Worm (Caenorhabditis elegans) whole organism, young adult: ENCODE results near the gene ntl-9.

Source experiments
- ccch-3 ChIP-seq: fragments of 200-800 bp; sonication (Bioruptor generic); optimal IDR thresholded peaks from 2 replicates; lab custom pipeline; 2018; ENCODE audit warnings: mild to moderate bottlenecking, missing genetic modification characterization, missing compliant biosample characterization
- ceh-100 ChIP-seq: fragments of 200-800 bp; sonication (Bioruptor generic); IDR thresholded peaks from 2 replicates; pipeline ENCODE4 v1.3.6; 2022; ENCODE audit warnings: missing genetic modification reagents, missing genetic modification characterization, missing compliant biosample characterization
- ets-4 ChIP-seq: fragments of 200-800 bp; sonication (Bioruptor generic); optimal IDR thresholded peaks from 2 replicates; lab custom pipeline; 2018; ENCODE audit warnings: mild to moderate bottlenecking, missing genetic modification characterization, missing compliant biosample characterization
- hrde-1 ChIP-seq: sonication (generic microtip); optimal IDR thresholded peaks from 2 replicates; lab custom pipeline; 2016; ENCODE audit warnings: missing genetic modification characterization, mild to moderate bottlenecking, missing compliant biosample characterization, moderate library complexity, missing genotype, missing genetic modification reagents, borderline replicate concordance
- snpc-4 ChIP-seq, 5 experiments: fragments of 150-350 bp in 1 of 5; sonication (generic microtip) in 4 of 5; optimal IDR thresholded peaks; 2 replicates each; lab custom pipeline; 2014 to 2018; ENCODE audit warnings: missing genetic modification characterization in 5 of 5, missing biosample characterization in 3 of 5, antibody characterized with exemption in 2 of 5, mild to moderate bottlenecking in 2 of 5, missing compliant biosample characterization in 2 of 5, missing genotype in 2 of 5, moderate library complexity in 2 of 5, missing genetic modification reagents in 1 of 5
- zim-3 ChIP-seq: sonication (generic microtip); optimal IDR thresholded peaks from 2 replicates; lab custom pipeline; 2017; ENCODE audit warnings: mild to moderate bottlenecking, missing genetic modification characterization, moderate library complexity, missing compliant biosample characterization

ce11 chrIII:4906896-4907295 lies 37.4 kb upstream of the ntl-9 start, which contains the start of gene rom-1:
- no peak for TF ChIP-seq ccch-3 (GFP tag; lab: Kevin White, UChicago)
- TF ChIP-seq ceh-100 (GFP tag; lab: Robert Waterston, UW) = no peak
- TF ChIP-seq snpc-4 (GFP tag; optimal IDR thresholded peaks at IDR 0.05; lab: Kevin White, UChicago) = no peak
- no peak for TF ChIP-seq snpc-4 (tag; optimal IDR thresholded peaks at IDR 0.05; lab: Kevin White, UChicago)
- no peak for TF ChIP-seq ets-4 (GFP tag; lab: Kevin White, UChicago)
- TF ChIP-seq hrde-1 (tag; lab: Kevin White, UChicago) = no peak
- TF ChIP-seq zim-3 = no peak
